Worm (Caenorhabditis elegans) whole organism, L3 larva: ENCODE measurements around the gene ugt-51.

Source experiments
- daf-12 ChIP-seq: fragments of 150-350 bp; optimal IDR thresholded peaks from 2 replicates; lab custom pipeline; 2014; ENCODE audit warnings: missing biosample characterization, missing genetic modification reagents, missing genetic modification characterization
- lin-15B ChIP-seq: fragments of 150-350 bp; optimal IDR thresholded peaks from 2 replicates; lab custom pipeline; 2014; ENCODE audit warnings: missing biosample characterization, missing genetic modification characterization
- mdl-1 ChIP-seq: fragments of 150-350 bp; optimal IDR thresholded peaks from 2 replicates; lab custom pipeline; 2014; ENCODE audit warnings: missing biosample characterization, missing genetic modification characterization
- nhr-12 ChIP-seq: fragments of 150-350 bp; optimal IDR thresholded peaks from 2 replicates; lab custom pipeline; 2014; ENCODE audit warnings: missing biosample characterization, missing genetic modification characterization
- nhr-237 ChIP-seq: fragments of 150-350 bp; optimal IDR thresholded peaks from 2 replicates; lab custom pipeline; 2014; ENCODE audit warnings: missing biosample characterization, missing genetic modification characterization
- unc-39 ChIP-seq: sonication (generic microtip); optimal IDR thresholded peaks from 4 replicates; lab custom pipeline; 2017; ENCODE audit warnings: missing biosample characterization, missing genetic modification characterization
- zag-1 ChIP-seq: fragments of 150-350 bp; optimal IDR thresholded peaks from 2 replicates; lab custom pipeline; 2014; ENCODE audit warnings: missing biosample characterization, missing genetic modification characterization

DNA sequence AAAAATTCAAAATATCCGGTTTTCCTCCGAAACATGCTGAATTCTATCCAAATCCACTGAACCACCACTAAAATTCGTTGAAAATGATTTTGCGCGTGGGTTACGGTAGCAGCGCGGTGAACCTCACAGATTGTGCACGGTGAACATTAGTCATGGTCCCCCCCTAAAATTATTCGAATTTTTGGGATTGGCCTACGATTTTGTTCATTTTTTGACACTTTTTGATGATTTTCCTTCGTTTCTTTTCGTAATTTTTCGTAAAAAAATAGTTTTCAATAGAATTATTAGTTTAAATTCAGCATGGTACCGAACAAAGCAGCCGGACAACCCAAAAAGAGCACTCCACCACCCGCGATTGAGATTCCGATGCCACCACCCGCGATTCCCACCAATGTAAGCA, 4.5 kb upstream of the ugt-51 start, which contains the start of gene C03A7.2:
- TF ChIP-seq unc-39 (no peak), zag-1 (tag; lab: Kevin White, UChicago) (no peak), daf-12 (tag; lab: Kevin White, UChicago) (no peak), nhr-237 (tag; lab: Kevin White, UChicago) (no peak), lin-15B (tag; lab: Kevin White, UChicago) (no peak), mdl-1 (tag; lab: Kevin White, UChicago) (no peak), nhr-12 (tag; lab: Kevin White, UChicago) (no peak)
